Fruit fly (Drosophila melanogaster): ENCODE data around the gene Ugalt.

The Ugalt gene

dm6 chrX:2732127-2732526 lies 28.5 kb upstream of the Ugalt start, which contains the start of the genes ttm50 and CG2712 (continued):
- TF ChIP-seq trh (GFP tag; optimal IDR thresholded peaks at IDR 0.05) (peak; percentile 21), Neu2 (GFP tag; optimal IDR thresholded peaks at IDR 0.05; ENCODE audit: borderline replicate concordance) (no peak), Eip74EF (GFP tag; optimal IDR thresholded peaks at IDR 0.05) (no peak), CG4360 (GFP tag; IDR thresholded peaks at IDR 0.05) (no peak), br (optimal IDR thresholded peaks at IDR 0.05) (no peak), fd102C (GFP tag; optimal IDR thresholded peaks at IDR 0.05) (no peak), abd-A (tag; optimal IDR thresholded peaks at IDR 0.05) (no peak), CG9215 (GFP tag; IDR thresholded peaks at IDR 0.05) (peak; percentile 64), CG15696 (tag; optimal IDR thresholded peaks at IDR 0.05) (peak; percentile 59), p53 (GFP tag; optimal IDR thresholded peaks at IDR 0.05) (no peak), CG12299 (tag; optimal IDR thresholded peaks at IDR 0.05) (peak; percentile 7), yki (optimal IDR thresholded peaks at IDR 0.05) (no peak), zfh2 (GFP tag; optimal IDR thresholded peaks at IDR 0.05) (peak; percentile 33), Lim3 (GFP tag; IDR thresholded peaks at IDR 0.05) (no peak), sug (tag; optimal IDR thresholded peaks at IDR 0.05) (peak; percentile 79), CG9876 (GFP tag; optimal IDR thresholded peaks at IDR 0.05) (no peak), CG12942 (GFP tag; optimal IDR thresholded peaks at IDR 0.05) (no peak), sens (GFP tag) (no peak), dmrt99B (tag; optimal IDR thresholded peaks at IDR 0.05) (no peak), caup (GFP tag; optimal IDR thresholded peaks at IDR 0.05; ENCODE audit: severe bottlenecking) (peak; percentile 51), CG15269 (tag; optimal IDR thresholded peaks at IDR 0.05) (no peak), ara (GFP tag; IDR thresholded peaks at IDR 0.05) (no peak), kay (GFP tag; optimal IDR thresholded peaks at IDR 0.05) (no peak), CG6791 (GFP tag; IDR thresholded peaks at IDR 0.05; ENCODE audit: partially characterized antibody) (no peak), CG8924 (tag; optimal IDR thresholded peaks at IDR 0.05) (peak; percentile 74), CG17385 (GFP tag; optimal IDR thresholded peaks at IDR 0.05) (no peak), CG9437 (GFP tag; optimal IDR thresholded peaks at IDR 0.05) (peak; percentile 19), Deaf1 (tag; optimal IDR thresholded peaks at IDR 0.05) (no peak), CG14050 (GFP tag; IDR thresholded peaks at IDR 0.05) (peak; percentile 22; the same call in 2 of the 3 replicates), CG33557 (GFP tag; optimal IDR thresholded peaks at IDR 0.05) (peak; percentile 48), Hr78 (GFP tag; optimal IDR thresholded peaks at IDR 0.05) (no peak), Dp (GFP tag; optimal IDR thresholded peaks at IDR 0.05) (peak; percentile 12), Camta (GFP tag; optimal IDR thresholded peaks at IDR 0.05) (no peak), CG31441 (GFP tag; IDR thresholded peaks at IDR 0.05) (no peak), C15 (GFP tag; IDR thresholded peaks at IDR 0.05) (0 out of 3 replicates have a peak, but pooled peaks have one; percentile 40), Hsf (GFP tag; optimal IDR thresholded peaks at IDR 0.05) (no peak), Dfd (GFP tag; optimal IDR thresholded peaks at IDR 0.05) (no peak), sim (GFP tag; IDR thresholded peaks at IDR 0.05) (no peak), sna (GFP tag; IDR thresholded peaks at IDR 0.05; ENCODE audit: partially characterized antibody) (no peak), CG15011 (GFP tag; optimal IDR thresholded peaks at IDR 0.05) (no peak), CG11560 (tag; IDR thresholded peaks at IDR 0.05) (no peak), Atf-2 (GFP tag; optimal IDR thresholded peaks at IDR 0.05) (no peak), dm (GFP tag; optimal IDR thresholded peaks at IDR 0.05) (peak; percentile 79), crc (GFP tag; optimal IDR thresholded peaks at IDR 0.05) (no peak), CG10209 (GFP tag; optimal IDR thresholded peaks at IDR 0.05) (no peak), HLHmδ (GFP tag; optimal IDR thresholded peaks at IDR 0.05) (no peak), CG4730 (GFP tag; IDR thresholded peaks at IDR 0.05) (no peak), Spps (tag; optimal IDR thresholded peaks at IDR 0.05) (no peak), NC2β (GFP tag; optimal IDR thresholded peaks at IDR 0.05) (no peak), tll (GFP tag; optimal IDR thresholded peaks at IDR 0.05) (peak in 1 of 2 experiments; percentile 4), NC2α (GFP tag; optimal IDR thresholded peaks at IDR 0.05) (no peak), lbe (GFP tag; optimal IDR thresholded peaks at IDR 0.05) (peak; percentile 13)

Data from whole organism, embryonic.